Fruit fly (Drosophila melanogaster): ENCODE results near the gene Fur1.
A peak's percentile ranks its signal among the peaks of the same experiment; 100 is the strongest.

Fur1 gene

DNA sequence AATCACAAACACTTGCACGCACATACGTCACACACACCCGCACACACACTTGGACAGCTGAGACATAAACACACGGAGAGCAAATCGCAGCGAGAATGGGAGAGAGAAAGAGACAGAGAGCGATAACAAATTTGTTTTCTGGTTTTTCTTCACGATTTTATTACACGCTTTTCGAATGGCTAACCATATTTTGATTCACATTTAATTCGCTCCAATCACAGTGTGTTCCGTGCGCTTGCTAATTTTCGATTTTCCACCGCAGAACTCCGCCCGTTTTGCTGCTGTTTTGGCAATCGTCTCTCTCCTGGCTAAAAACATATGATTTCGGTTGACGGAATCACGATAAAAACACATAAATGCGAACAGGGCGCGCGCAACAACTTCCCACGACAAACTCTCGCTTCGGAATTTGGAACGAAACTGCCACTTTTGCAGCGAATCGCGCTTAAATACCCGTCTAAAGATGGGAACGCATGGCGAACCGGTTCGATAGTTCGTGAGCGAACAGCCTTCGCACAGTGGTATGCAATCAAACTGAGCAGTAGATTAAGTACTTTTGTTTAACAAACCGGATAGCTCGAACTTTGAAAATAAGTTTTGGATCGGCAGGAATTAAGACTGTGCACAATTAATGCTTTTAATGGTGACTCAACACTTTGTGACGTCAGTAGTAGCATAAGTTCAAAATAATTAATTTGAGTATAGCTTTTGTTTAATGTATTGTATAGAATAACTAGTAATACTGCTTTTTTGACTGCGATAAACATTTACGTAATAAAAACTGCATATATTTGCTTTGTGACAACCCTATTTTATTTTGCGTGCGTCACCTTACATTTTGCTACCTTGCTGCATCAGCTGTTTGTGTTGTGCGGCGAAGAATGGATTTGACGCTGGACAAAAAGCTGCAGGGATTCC is at the start of gene Fur1, which contains the start of gene Vps33B:
Fur1 (minus strand) TSS at position 424 of the 918 bp plus-strand sequence.
Vps33B (plus strand) TSS at position 856 of the 918 bp plus-strand sequence.
- no peak for TF ChIP-seq cnc (optimal IDR thresholded peaks at IDR 0.05)
- TF ChIP-seq CG7045 (GFP tag; optimal IDR thresholded peaks at IDR 0.05) = peak; percentile 97
- peak; percentile 98 for TF ChIP-seq CG12768 (GFP tag; optimal IDR thresholded peaks at IDR 0.05)
- peak; percentile 95 for TF ChIP-seq CG14711 (tag; optimal IDR thresholded peaks at IDR 0.05)
- peak; percentile 95 for TF ChIP-seq Mnt (GFP tag; optimal IDR thresholded peaks at IDR 0.05)
- peak; percentile 98 for TF ChIP-seq CG1620 (GFP tag; optimal IDR thresholded peaks at IDR 0.05)
- peak; percentile 70 for TF ChIP-seq cic (GFP tag; optimal IDR thresholded peaks at IDR 0.05)
- peak; percentile 95 for TF ChIP-seq ovo (GFP tag; optimal IDR thresholded peaks at IDR 0.05)
- TF ChIP-seq bab1 (GFP tag; optimal IDR thresholded peaks at IDR 0.05) = peak; percentile 97
- TF ChIP-seq CG7101 (tag; optimal IDR thresholded peaks at IDR 0.05) = peak; percentile 96
- TF ChIP-seq CG33017 (tag; optimal IDR thresholded peaks at IDR 0.05) = peak; percentile 91
- TF ChIP-seq Crg-1 (GFP tag; optimal IDR thresholded peaks at IDR 0.05) = peak; percentile 96
- TF ChIP-seq pad (GFP tag; optimal IDR thresholded peaks at IDR 0.05) = peak; percentile 86
- TF ChIP-seq CG11617 (GFP tag; optimal IDR thresholded peaks at IDR 0.05) = peak; percentile 99
- peak; percentile 99 for TF ChIP-seq CG5204 (GFP tag; optimal IDR thresholded peaks at IDR 0.05)
- TF ChIP-seq Hr96 (GFP tag; optimal IDR thresholded peaks at IDR 0.05) = peak; percentile 98
- TF ChIP-seq Clk (GFP tag; optimal IDR thresholded peaks at IDR 0.05) = peak; percentile 92
- peak; percentile 99 for TF ChIP-seq toe (GFP tag; optimal IDR thresholded peaks at IDR 0.05)
- no peak for TF ChIP-seq kay (GFP tag; ENCODE audit: borderline replicate concordance)
- peak; percentile 93 for TF ChIP-seq tj (GFP tag; optimal IDR thresholded peaks at IDR 0.05)

DNA sequence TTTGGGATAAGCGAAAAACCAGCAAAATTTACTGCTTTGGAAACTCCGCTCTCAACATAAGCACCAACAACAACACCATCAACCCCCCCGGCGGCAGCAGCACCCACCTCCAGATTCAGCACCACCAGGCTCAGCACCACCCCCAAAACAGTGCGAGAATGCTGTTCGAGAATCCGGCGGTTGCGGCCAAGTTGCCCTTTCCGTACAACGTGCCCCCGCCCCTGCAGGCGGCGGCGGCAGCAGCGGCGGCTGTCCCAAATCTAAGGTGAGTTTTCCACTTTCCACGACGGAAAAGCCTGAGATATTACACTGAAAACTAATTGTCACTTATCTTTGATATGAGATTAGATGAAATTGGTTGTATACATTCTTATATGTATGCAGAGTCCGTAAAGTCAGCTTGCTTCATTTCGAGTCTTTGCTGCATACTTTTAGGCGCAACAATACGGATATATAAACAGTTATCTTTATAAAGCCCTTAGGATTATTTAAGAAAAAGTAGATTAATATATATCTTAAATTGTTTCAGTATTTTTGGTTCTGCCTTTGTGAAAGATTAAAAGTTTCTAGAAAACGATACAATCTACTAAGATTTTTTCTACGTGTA is 46.7 kb upstream of the Fur1 start:
- TF ChIP-seq CG11617 (GFP tag; optimal IDR thresholded peaks at IDR 0.05) (no peak), CG12768 (GFP tag; optimal IDR thresholded peaks at IDR 0.05) (no peak), Clk (GFP tag; optimal IDR thresholded peaks at IDR 0.05) (no peak), CG14711 (tag; optimal IDR thresholded peaks at IDR 0.05) (no peak), CG33017 (tag; optimal IDR thresholded peaks at IDR 0.05) (no peak), Hr96 (GFP tag; optimal IDR thresholded peaks at IDR 0.05) (no peak), ovo (GFP tag; optimal IDR thresholded peaks at IDR 0.05) (no peak)

DNA sequence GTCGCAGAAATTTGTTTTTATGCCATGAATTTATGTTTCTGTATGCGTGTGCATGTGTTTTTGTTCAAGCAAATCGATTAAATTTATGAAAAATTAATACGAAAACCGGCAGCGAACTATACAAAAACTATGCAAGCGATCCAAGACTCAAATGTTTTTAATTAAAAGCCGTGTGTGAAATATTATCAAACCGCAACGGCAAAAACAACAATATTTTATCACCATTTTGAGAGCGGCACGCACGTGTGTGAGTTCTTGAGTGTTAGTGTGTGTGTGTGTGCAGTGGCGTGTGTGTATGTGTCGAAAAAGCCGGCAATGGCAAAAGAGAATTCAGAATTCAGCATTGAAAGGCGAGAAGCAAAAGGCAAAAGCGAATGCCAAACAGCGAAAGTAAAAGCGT is 45.7 kb upstream of the Fur1 start:
- TF ChIP-seq CG5204 (GFP tag; optimal IDR thresholded peaks at IDR 0.05) (no peak), cic (GFP tag; optimal IDR thresholded peaks at IDR 0.05) (no peak)

DNA sequence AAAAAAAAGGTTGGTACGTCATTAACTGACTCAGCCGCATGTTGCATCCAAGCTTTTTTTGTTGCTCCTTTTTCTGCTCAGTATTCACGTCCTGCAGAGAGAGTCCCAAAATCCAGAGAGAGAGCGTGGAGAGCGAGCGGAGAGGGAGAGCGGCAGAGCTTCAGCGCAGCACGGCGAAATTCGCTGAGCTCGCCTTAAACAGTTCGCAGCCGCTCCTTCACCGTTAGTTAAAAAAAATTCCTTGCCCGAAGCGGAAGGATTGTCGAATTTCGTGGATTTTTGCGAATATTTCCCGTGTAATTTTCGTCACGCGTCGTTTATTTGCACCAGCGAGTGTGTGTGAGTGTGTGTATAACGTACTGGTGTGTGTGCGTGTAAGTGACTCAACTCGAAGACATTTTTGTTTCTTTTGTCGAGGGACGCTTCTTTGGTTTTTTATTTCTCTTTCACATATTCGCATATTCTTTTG is 45.3 kb upstream of the Fur1 start:
- TF ChIP-seq CG7101 (tag; optimal IDR thresholded peaks at IDR 0.05) = no peak
- TF ChIP-seq Clk (GFP tag; optimal IDR thresholded peaks at IDR 0.05) = no peak
- no peak for TF ChIP-seq Hr96 (GFP tag; optimal IDR thresholded peaks at IDR 0.05)
- peak; percentile 54 for TF ChIP-seq tj (GFP tag; optimal IDR thresholded peaks at IDR 0.05)
- TF ChIP-seq CG7045 (GFP tag; optimal IDR thresholded peaks at IDR 0.05) = no peak
- no peak for TF ChIP-seq CG5204 (GFP tag; optimal IDR thresholded peaks at IDR 0.05)
- TF ChIP-seq Mnt (GFP tag; optimal IDR thresholded peaks at IDR 0.05) = no peak
- TF ChIP-seq CG12768 (GFP tag; optimal IDR thresholded peaks at IDR 0.05) = peak; percentile 25
- no peak for TF ChIP-seq CG33017 (tag; optimal IDR thresholded peaks at IDR 0.05)
- TF ChIP-seq kay (GFP tag; ENCODE audit: borderline replicate concordance) = no peak

DNA sequence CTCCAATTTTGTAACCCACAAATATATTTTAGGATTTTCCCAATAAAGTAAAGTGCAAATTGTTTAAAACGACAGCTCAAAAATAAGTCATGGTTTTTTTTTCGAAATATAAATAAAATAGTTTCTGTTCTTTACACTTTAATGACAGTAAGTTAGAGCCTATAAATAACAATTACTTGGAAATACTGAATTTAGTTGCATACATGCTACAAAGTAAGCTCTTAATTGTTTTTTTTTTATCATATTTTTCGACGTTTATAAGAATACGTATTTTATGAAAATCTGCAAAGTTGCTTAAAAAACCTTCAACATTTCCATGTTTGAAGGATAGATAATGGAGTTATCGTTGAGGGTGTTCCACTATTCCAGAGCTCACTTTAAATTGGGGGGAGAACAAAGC is 44.7 kb upstream of the Fur1 start:
- TF ChIP-seq Hr96 (GFP tag; optimal IDR thresholded peaks at IDR 0.05) = no peak
- TF ChIP-seq cic (GFP tag; optimal IDR thresholded peaks at IDR 0.05) = no peak
- TF ChIP-seq CG1620 (GFP tag; optimal IDR thresholded peaks at IDR 0.05) = no peak
- no peak for TF ChIP-seq Clk (GFP tag; optimal IDR thresholded peaks at IDR 0.05)
- no peak for TF ChIP-seq Mnt (GFP tag; optimal IDR thresholded peaks at IDR 0.05)
- TF ChIP-seq bab1 (GFP tag; optimal IDR thresholded peaks at IDR 0.05) = no peak
- TF ChIP-seq CG33017 (tag; optimal IDR thresholded peaks at IDR 0.05) = no peak
- TF ChIP-seq CG12768 (GFP tag; optimal IDR thresholded peaks at IDR 0.05) = no peak
- no peak for TF ChIP-seq kay (GFP tag; ENCODE audit: borderline replicate concordance)
- no peak for TF ChIP-seq CG7101 (tag; optimal IDR thresholded peaks at IDR 0.05)
- no peak for TF ChIP-seq CG14711 (tag; optimal IDR thresholded peaks at IDR 0.05)
- TF ChIP-seq ovo (GFP tag; optimal IDR thresholded peaks at IDR 0.05) = no peak
- TF ChIP-seq pad (GFP tag; optimal IDR thresholded peaks at IDR 0.05) = no peak
- TF ChIP-seq CG5204 (GFP tag; optimal IDR thresholded peaks at IDR 0.05) = no peak
- TF ChIP-seq tj (GFP tag; optimal IDR thresholded peaks at IDR 0.05) = no peak
- TF ChIP-seq cnc (optimal IDR thresholded peaks at IDR 0.05) = no peak
- TF ChIP-seq CG11617 (GFP tag; optimal IDR thresholded peaks at IDR 0.05) = no peak
- TF ChIP-seq toe (GFP tag; optimal IDR thresholded peaks at IDR 0.05) = no peak
